Worm (Caenorhabditis elegans) whole organism, L2 larva: ENCODE measurements around the gene gcy-18.

Experiments
- C34F6.9 ChIP-seq: fragments of 150-350 bp; optimal IDR thresholded peaks from 2 replicates; lab custom pipeline; 2014; ENCODE audit warnings: missing biosample characterization, missing genetic modification characterization
- F13H6.1 ChIP-seq: sonication (generic microtip); optimal IDR thresholded peaks from 2 replicates; lab custom pipeline; 2016; ENCODE audit warnings: missing genetic modification characterization, missing compliant biosample characterization
- R02D3.7 ChIP-seq: fragments of 150-350 bp; optimal IDR thresholded peaks from 2 replicates; lab custom pipeline; 2014; ENCODE audit warnings: missing biosample characterization, missing genetic modification characterization
- Y55F3AM.14 ChIP-seq: fragments of 200-800 bp; sonication (Bioruptor generic); optimal IDR thresholded peaks from 2 replicates; lab custom pipeline; 2018; ENCODE audit warnings: mild to moderate bottlenecking, missing genetic modification characterization, missing compliant biosample characterization
- ZK546.5 ChIP-seq: sonication (generic microtip); optimal IDR thresholded peaks from 2 replicates; lab custom pipeline; 2017; ENCODE audit warnings: missing biosample characterization, missing genetic modification characterization
- alr-1 ChIP-seq: fragments of 150-350 bp; optimal IDR thresholded peaks from 2 replicates; lab custom pipeline; 2014; ENCODE audit warnings: missing biosample characterization, missing genetic modification characterization
- aly-2 ChIP-seq: fragments of 150-350 bp; optimal IDR thresholded peaks from 2 replicates; lab custom pipeline; 2014; ENCODE audit warnings: missing biosample characterization, missing genetic modification characterization
- ama-1 ChIP-seq: fragments of 150-350 bp; optimal IDR thresholded peaks from 2 replicates; lab custom pipeline; 2018; ENCODE audit warnings: inconsistent platforms
- blmp-1 ChIP-seq: sonication (generic microtip); optimal IDR thresholded peaks from 2 replicates; lab custom pipeline; 2017; ENCODE audit warnings: missing genetic modification characterization, mild to moderate bottlenecking, missing compliant biosample characterization, antibody characterized with exemption, moderate library complexity; ENCODE audit not compliant: insufficient read depth
- ceh-82 ChIP-seq: fragments of 150-350 bp; optimal IDR thresholded peaks from 2 replicates; lab custom pipeline; 2014; ENCODE audit warnings: missing biosample characterization, missing genetic modification characterization
- egl-27 ChIP-seq: sonication (generic microtip); optimal IDR thresholded peaks from 3 replicates; lab custom pipeline; 2017; ENCODE audit warnings: missing biosample characterization, missing genetic modification reagents, missing genetic modification characterization
- elt-1 ChIP-seq: fragments of 150-350 bp; optimal IDR thresholded peaks from 2 replicates; lab custom pipeline; 2014; ENCODE audit warnings: missing biosample characterization, missing genetic modification characterization
- elt-3 ChIP-seq: sonication (generic microtip); optimal IDR thresholded peaks from 2 replicates; lab custom pipeline; 2017; ENCODE audit warnings: missing biosample characterization, missing genetic modification characterization
- fos-1 ChIP-seq: fragments of 150-350 bp; optimal IDR thresholded peaks from 2 replicates; lab custom pipeline; 2014; ENCODE audit warnings: missing biosample characterization, missing genetic modification characterization
- gmeb-1 ChIP-seq: fragments of 150-350 bp; optimal IDR thresholded peaks from 2 replicates; lab custom pipeline; 2014; ENCODE audit warnings: missing biosample characterization, missing genetic modification characterization
- lin-13 ChIP-seq: fragments of 150-350 bp; optimal IDR thresholded peaks from 2 replicates; lab custom pipeline; 2014; ENCODE audit warnings: missing biosample characterization, missing genetic modification reagents, missing genetic modification characterization
- lsy-2 ChIP-seq, 2 experiments: fragments of 150-350 bp in 1 of 2; sonication (generic microtip) in 1 of 2; optimal IDR thresholded peaks; 2 replicates each; lab custom pipeline; 2014 to 2017; ENCODE audit warnings: missing biosample characterization in 2 of 2, missing genetic modification characterization in 2 of 2
- mbf-1 ChIP-seq: sonication (generic microtip); optimal IDR thresholded peaks from 2 replicates; lab custom pipeline; 2017; ENCODE audit warnings: missing biosample characterization, missing genetic modification characterization
- nhr-10 ChIP-seq: sonication (generic microtip); optimal IDR thresholded peaks from 2 replicates; lab custom pipeline; 2017; ENCODE audit warnings: missing biosample characterization, missing genetic modification characterization
- nhr-11 ChIP-seq: fragments of 150-350 bp; optimal IDR thresholded peaks from 2 replicates; lab custom pipeline; 2014; ENCODE audit warnings: missing biosample characterization, missing genetic modification characterization
- nhr-12 ChIP-seq: fragments of 150-350 bp; optimal IDR thresholded peaks from 2 replicates; lab custom pipeline; 2014; ENCODE audit warnings: missing biosample characterization, missing genetic modification characterization
- nhr-129 ChIP-seq: fragments of 150-350 bp; optimal IDR thresholded peaks from 2 replicates; lab custom pipeline; 2014; ENCODE audit warnings: missing biosample characterization, missing genetic modification characterization
- nhr-21 ChIP-seq: fragments of 150-350 bp; optimal IDR thresholded peaks from 2 replicates; lab custom pipeline; 2014; ENCODE audit warnings: missing biosample characterization, missing genetic modification characterization
- nhr-237 ChIP-seq: fragments of 150-350 bp; optimal IDR thresholded peaks from 2 replicates; lab custom pipeline; 2014; ENCODE audit warnings: missing biosample characterization, missing genetic modification characterization
- nhr-25 ChIP-seq: fragments of 150-350 bp; sonication (generic microtip); optimal IDR thresholded peaks from 3 replicates; lab custom pipeline; 2014; ENCODE audit warnings: missing biosample characterization, missing genetic modification characterization
- nhr-77 ChIP-seq: fragments of 150-350 bp; optimal IDR thresholded peaks from 2 replicates; lab custom pipeline; 2014; ENCODE audit warnings: missing biosample characterization, missing genetic modification characterization
- peb-1 ChIP-seq: fragments of 150-350 bp; optimal IDR thresholded peaks from 2 replicates; lab custom pipeline; 2014; ENCODE audit warnings: missing biosample characterization, missing genetic modification characterization
- sem-4 ChIP-seq: fragments of 150-350 bp; optimal IDR thresholded peaks from 2 replicates; lab custom pipeline; 2014; ENCODE audit warnings: missing biosample characterization, missing genetic modification reagents, missing genetic modification characterization
- skn-1 ChIP-seq: sonication (generic microtip); optimal IDR thresholded peaks from 2 replicates; lab custom pipeline; 2017; ENCODE audit warnings: missing biosample characterization, missing genetic modification characterization
- sma-9 ChIP-seq, 2 experiments: fragments of 150-350 bp in 1 of 2; sonication (generic microtip) in 1 of 2; optimal IDR thresholded peaks; 2 replicates each; lab custom pipeline; 2014 to 2016; ENCODE audit warnings: missing genetic modification characterization in 2 of 2, mild to moderate bottlenecking in 1 of 2, missing biosample characterization in 1 of 2, missing compliant biosample characterization in 1 of 2, missing genetic modification reagents in 1 of 2, moderate library complexity in 1 of 2
- unc-39 ChIP-seq: fragments of 150-350 bp; optimal IDR thresholded peaks from 2 replicates; lab custom pipeline; 2014; ENCODE audit warnings: missing biosample characterization, missing genetic modification characterization
- unc-55 ChIP-seq: fragments of 150-350 bp; sonication (generic microtip); optimal IDR thresholded peaks from 3 replicates; lab custom pipeline; 2014; ENCODE audit warnings: missing biosample characterization, missing genetic modification reagents, missing genetic modification characterization
- unc-62 ChIP-seq: fragments of 150-350 bp; optimal IDR thresholded peaks from 2 replicates; lab custom pipeline; 2014; ENCODE audit warnings: missing biosample characterization, missing genetic modification reagents, missing genetic modification characterization
- zag-1 ChIP-seq: fragments of 150-350 bp; optimal IDR thresholded peaks from 2 replicates; lab custom pipeline; 2014; ENCODE audit warnings: missing biosample characterization, missing genetic modification characterization
- ztf-11 ChIP-seq: sonication (generic microtip); optimal IDR thresholded peaks from 2 replicates; lab custom pipeline; 2017; ENCODE audit warnings: missing biosample characterization, missing genetic modification characterization

The gcy-18 gene

DNA sequence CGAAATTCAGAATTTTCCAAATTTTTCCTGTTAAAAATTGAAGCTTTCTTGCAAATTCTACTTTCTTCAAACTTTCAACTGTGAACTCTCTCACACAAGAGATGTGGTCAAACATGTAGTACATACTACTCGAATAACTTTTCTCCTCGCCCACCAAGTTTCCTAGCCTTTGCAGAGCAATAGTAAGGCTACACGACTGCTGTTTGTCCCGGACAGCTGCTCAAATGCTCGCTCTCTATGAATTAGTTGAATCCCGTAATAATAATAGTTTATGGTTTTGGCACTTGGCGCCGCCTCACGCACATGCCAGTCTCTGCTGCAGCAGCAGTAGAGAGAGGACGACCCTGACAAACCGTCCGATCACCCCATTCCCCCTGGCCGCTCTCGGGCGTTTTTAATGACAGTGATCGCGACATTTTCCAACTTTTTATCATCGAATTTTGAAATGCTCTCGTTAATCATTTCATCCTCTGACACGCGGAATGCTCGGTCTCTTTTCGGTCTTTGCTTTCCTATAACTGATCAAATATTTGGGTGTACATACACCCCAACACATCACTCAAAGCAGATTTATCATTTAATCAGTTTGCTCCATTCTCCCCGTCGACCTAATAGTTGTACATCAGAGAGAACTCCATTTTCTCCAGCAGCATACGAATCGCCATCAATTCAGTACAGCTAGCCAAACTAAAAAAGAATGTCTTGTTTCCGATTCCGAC is 26.0 kb upstream of the gcy-18 start:
- TF ChIP-seq fos-1 (tag; lab: Kevin White, UChicago) (peak; percentile 46), F13H6.1 (peak; percentile 21), Y55F3AM.14 (no peak), sma-9 (GFP tag; optimal IDR thresholded peaks at IDR 0.05; lab: Kevin White, UChicago) (peak; percentile 15), sma-9 (tag; optimal IDR thresholded peaks at IDR 0.05; lab: Kevin White, UChicago) (no peak)

DNA sequence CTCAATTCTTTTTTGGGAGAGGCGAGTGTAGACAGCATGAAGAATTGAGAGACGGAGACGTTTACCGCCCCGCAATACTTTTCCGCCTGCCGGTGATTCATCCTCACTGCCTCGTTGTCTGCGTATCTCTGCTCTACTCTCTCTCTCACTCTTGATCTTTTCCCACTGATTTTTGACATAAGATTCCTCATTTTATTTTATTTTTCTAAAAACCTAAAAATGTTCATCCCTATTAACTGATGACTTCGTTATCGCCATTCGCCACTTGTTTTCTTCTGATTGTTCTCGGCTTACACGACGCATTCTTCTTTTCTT is 25.5 kb upstream of the gcy-18 start:
- TF ChIP-seq nhr-237: no peak
- peak; percentile 8 for TF ChIP-seq nhr-129 (tag; lab: Kevin White, UChicago)
- peak; percentile 81 for TF ChIP-seq fos-1 (tag; lab: Kevin White, UChicago)
- no peak for TF ChIP-seq aly-2 (tag; lab: Kevin White, UChicago)
- TF ChIP-seq unc-55: peak; percentile 26
- peak in 1 of 2 experiments; percentile 29 for TF ChIP-seq lsy-2 (tag; optimal IDR thresholded peaks at IDR 0.05; lab: Kevin White, UChicago)
- TF ChIP-seq sma-9 (GFP tag; optimal IDR thresholded peaks at IDR 0.05; lab: Kevin White, UChicago): peak; percentile 34
- no peak for TF ChIP-seq sma-9 (tag; optimal IDR thresholded peaks at IDR 0.05; lab: Kevin White, UChicago)

ce11 chrIV:12835363-12835762 is 24.5 kb upstream of the gcy-18 start:
- TF ChIP-seq elt-3 (tag; lab: Kevin White, UChicago): no peak
- TF ChIP-seq nhr-10 (tag; lab: Kevin White, UChicago): no peak
- TF ChIP-seq ama-1 (lab: Kevin White, UChicago): no peak
- no peak for TF ChIP-seq R02D3.7 (tag; lab: Kevin White, UChicago)
- TF ChIP-seq fos-1 (tag; lab: Kevin White, UChicago): no peak
- TF ChIP-seq nhr-12: no peak
- no peak for TF ChIP-seq egl-27 (tag; lab: Kevin White, UChicago)
- TF ChIP-seq ceh-82 (tag; lab: Kevin White, UChicago): no peak
- no peak for TF ChIP-seq ztf-11
- TF ChIP-seq sem-4 (tag; lab: Kevin White, UChicago): no peak
- TF ChIP-seq gmeb-1: no peak
- no peak for TF ChIP-seq unc-55
- TF ChIP-seq unc-62 (GFP tag; lab: Kevin White, UChicago): no peak
- TF ChIP-seq blmp-1 (tag; lab: Kevin White, UChicago): no peak
- TF ChIP-seq ZK546.5 (tag; lab: Kevin White, UChicago): no peak
- TF ChIP-seq alr-1 (tag; lab: Kevin White, UChicago): no peak
- no peak for TF ChIP-seq nhr-11 (tag; lab: Kevin White, UChicago)
- TF ChIP-seq F13H6.1: no peak
- no peak for TF ChIP-seq nhr-21

DNA sequence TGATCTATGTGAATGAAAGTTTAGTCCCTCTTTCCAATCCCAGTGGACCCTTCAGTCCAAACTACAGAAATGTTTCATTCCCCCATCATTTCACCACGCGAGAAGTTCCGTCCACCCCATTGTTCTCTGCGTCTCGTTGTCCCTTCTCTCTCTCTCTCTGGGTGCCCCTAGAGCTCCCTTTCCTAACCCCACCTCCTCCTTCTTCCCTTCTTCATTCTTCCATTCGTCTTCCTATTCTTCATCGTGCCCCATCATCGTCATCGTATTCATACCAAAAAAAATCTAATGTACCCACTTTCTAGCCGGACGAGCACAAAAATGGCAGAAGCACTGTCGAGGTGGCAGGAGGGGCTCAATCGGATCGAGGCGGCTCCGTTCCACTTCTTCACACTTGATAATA is 23.7 kb upstream of the gcy-18 start, which contains the start of gene M02B1.3:
Gene M02B1.3, plus strand, starts transcription at position 301 of the 400 bp plus-strand sequence.
- TF ChIP-seq elt-1 (no peak), ama-1 (lab: Kevin White, UChicago) (no peak), egl-27 (tag; lab: Kevin White, UChicago) (no peak), skn-1 (tag; lab: Kevin White, UChicago) (no peak), gmeb-1 (no peak), unc-39 (tag; lab: Kevin White, UChicago) (no peak), nhr-77 (tag; lab: Kevin White, UChicago) (no peak), mbf-1 (tag; lab: Kevin White, UChicago) (no peak), nhr-129 (tag; lab: Kevin White, UChicago) (no peak), lsy-2 (tag; optimal IDR thresholded peaks at IDR 0.05; lab: Kevin White, UChicago) (no peak), alr-1 (tag; lab: Kevin White, UChicago) (no peak), peb-1 (no peak)

DNA sequence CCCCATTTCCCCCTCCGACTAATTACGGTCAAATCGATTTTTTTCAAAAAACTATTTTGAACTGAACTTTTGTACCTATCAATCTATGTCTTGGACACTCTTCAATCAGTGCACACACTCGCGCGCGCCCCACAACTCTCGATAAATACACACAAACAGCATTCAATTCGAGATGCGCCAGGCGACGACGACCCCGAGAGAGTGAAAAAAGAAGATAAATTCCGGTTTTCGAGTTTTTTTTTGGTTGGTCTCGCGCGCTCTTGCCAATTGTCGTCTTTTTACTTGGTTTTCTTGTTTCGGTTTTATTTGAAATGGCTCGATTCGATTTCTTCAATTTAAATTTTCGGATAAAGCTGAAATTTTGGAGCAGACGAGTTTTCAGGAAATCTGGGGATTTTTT is 19.5 kb upstream of the gcy-18 start:
- TF ChIP-seq nhr-25 (tag; lab: Kevin White, UChicago) (peak; percentile 17), lin-13 (GFP tag; lab: Kevin White, UChicago) (no peak), blmp-1 (tag; lab: Kevin White, UChicago) (peak; percentile 11), F13H6.1 (peak; percentile 49), zag-1 (no peak), sma-9 (GFP tag; optimal IDR thresholded peaks at IDR 0.05; lab: Kevin White, UChicago) (peak; percentile 32), sma-9 (tag; optimal IDR thresholded peaks at IDR 0.05; lab: Kevin White, UChicago) (no peak), elt-1 (no peak), C34F6.9 (tag; lab: Kevin White, UChicago) (no peak), sem-4 (tag; lab: Kevin White, UChicago) (peak; percentile 39), nhr-129 (tag; lab: Kevin White, UChicago) (peak; percentile 41), skn-1 (tag; lab: Kevin White, UChicago) (no peak), fos-1 (tag; lab: Kevin White, UChicago) (peak; percentile 38)
